Comparison of ENCODE assay signal across 2 worm cellular contexts in genomic region chrX:9754537-9754936, ce11.
A peak's percentile ranks its signal among the peaks of the same experiment; 100 is the strongest.
TF ChIP-seq lines count a peak whose summit lies in the region.

No protein-coding gene starts in this region.

TF ChIP-seq in whole organism, L4 larva, 104 proteins besides CTCF, POLR2A, EP300 and RAD21:
- TF ChIP-seq madf-5 (GFP tag; IDR thresholded peaks at IDR 0.05; lab: Robert Waterston, UW) (no peak), aha-1 (tag; lab: Kevin White, UChicago) (peak; percentile 50)

TF ChIP-seq in whole organism, young adult, 124 proteins besides CTCF, POLR2A, EP300 and RAD21:
- TF ChIP-seq F39B2.1 (GFP tag; IDR thresholded peaks at IDR 0.05; lab: Robert Waterston, UW) = no peak
- TF ChIP-seq ceh-58 (GFP tag; IDR thresholded peaks at IDR 0.05; lab: Robert Waterston, UW) = no peak
- TF ChIP-seq ceh-91 (GFP tag; IDR thresholded peaks at IDR 0.05; lab: Robert Waterston, UW) = no peak
- TF ChIP-seq bed-2 (GFP tag; IDR thresholded peaks at IDR 0.05; lab: Robert Waterston, UW) = no peak
- peak; percentile 67 for TF ChIP-seq tbp1 (GFP tag; optimal IDR thresholded peaks at IDR 0.05; lab: Kevin White, UChicago)
- TF ChIP-seq Y79H2A.3 (GFP tag; conservative IDR thresholded peaks at IDR 0.05; lab: Robert Waterston, UW) = no peak
- no peak for TF ChIP-seq zim-3 (tag; optimal IDR thresholded peaks at IDR 0.05; lab: Kevin White, UChicago)
- peak; percentile 1 for TF ChIP-seq rpc-1 (optimal IDR thresholded peaks at IDR 0.05; lab: Kevin White, UChicago)
- TF ChIP-seq rpc-1 (tag; optimal IDR thresholded peaks at IDR 0.05; lab: Kevin White, UChicago) = peak; percentile 62
- no peak for TF ChIP-seq F23B12.7 (tag; optimal IDR thresholded peaks at IDR 0.05; lab: Kevin White, UChicago; ENCODE audit: insufficient read depth)
- TF ChIP-seq die-1 (tag; optimal IDR thresholded peaks at IDR 0.05; lab: Kevin White, UChicago) = no peak
- TF ChIP-seq ztf-22 (GFP tag; optimal IDR thresholded peaks at IDR 0.05; lab: Kevin White, UChicago) = no peak
- TF ChIP-seq sdz-38 (tag; optimal IDR thresholded peaks at IDR 0.05; lab: Kevin White, UChicago) = no peak
- no peak for TF ChIP-seq zfh-2 (GFP tag; conservative IDR thresholded peaks at IDR 0.05; lab: Robert Waterston, UW)
- TF ChIP-seq snpc-1.1 (tag; optimal IDR thresholded peaks at IDR 0.05; lab: Kevin White, UChicago; ENCODE audit: insufficient read depth) = peak; percentile 66
- no peak for TF ChIP-seq ceh-27 (GFP tag; optimal IDR thresholded peaks at IDR 0.05; lab: Kevin White, UChicago)
- TF ChIP-seq mxl-1 (tag; optimal IDR thresholded peaks at IDR 0.05; lab: Kevin White, UChicago) = no peak
TF ChIP-seq in whole organism, young adult: peak in this region for 3.
